Worm (Caenorhabditis elegans) whole organism, L4 larva: ENCODE results near the gene try-5.

Experiments used
- aha-1 ChIP-seq: fragments of 150-350 bp; peaks from one replicate; lab custom pipeline; 2014; ENCODE audit warnings: missing biosample characterization, missing genetic modification characterization
- ama-1 ChIP-seq: fragments of 150-350 bp; optimal IDR thresholded peaks from 2 replicates; lab custom pipeline; 2014; ENCODE audit warnings: inconsistent platforms, mixed read lengths
- ceh-62 ChIP-seq: sonication (generic microtip); optimal IDR thresholded peaks from 2 replicates; lab custom pipeline; 2017; ENCODE audit warnings: missing biosample characterization, missing genetic modification characterization
- dpl-1 ChIP-seq: fragments of 150-350 bp; optimal IDR thresholded peaks from 2 replicates; lab custom pipeline; 2014; ENCODE audit warnings: missing biosample characterization, missing genetic modification reagents, missing genetic modification characterization
- fos-1 ChIP-seq: fragments of 150-350 bp; optimal IDR thresholded peaks from 2 replicates; lab custom pipeline; 2014; ENCODE audit warnings: missing biosample characterization, missing genetic modification characterization
- nhr-10 ChIP-seq: fragments of 150-350 bp; optimal IDR thresholded peaks from 2 replicates; lab custom pipeline; 2014; ENCODE audit warnings: missing biosample characterization, missing genetic modification characterization
- nhr-6 ChIP-seq: fragments of 150-350 bp; optimal IDR thresholded peaks from 2 replicates; lab custom pipeline; 2014; ENCODE audit warnings: missing biosample characterization, missing genetic modification characterization
- set-16 ChIP-seq: fragments of 200-800 bp; sonication (Bioruptor generic); IDR thresholded peaks from 2 replicates; pipeline ENCODE4 v1.3.6; 2022; ENCODE audit warnings: missing genetic modification reagents, missing genetic modification characterization, missing compliant biosample characterization
- snpc-4 ChIP-seq: fragments of 150-350 bp; optimal IDR thresholded peaks from 2 replicates; lab custom pipeline; 2014; ENCODE audit warnings: missing biosample characterization, missing genetic modification characterization
- unc-130 ChIP-seq: sonication (generic microtip); optimal IDR thresholded peaks from 2 replicates; lab custom pipeline; 2016; ENCODE audit warnings: missing genetic modification reagents, missing genetic modification characterization, missing compliant biosample characterization
- unc-62 ChIP-seq, 3 experiments: fragments of 150-350 bp in 1 of 3; sonication (generic microtip); optimal IDR thresholded peaks in 2 of 3; peaks in 1 of 3; 1 replicate in 1 of 3; 2 replicates in 2 of 3; lab custom pipeline; 2014 to 2017; ENCODE audit warnings: missing biosample characterization in 3 of 3, missing genetic modification characterization in 3 of 3, missing genetic modification reagents in 3 of 3, missing genotype in 1 of 3
- ztf-11 ChIP-seq: fragments of 150-350 bp; optimal IDR thresholded peaks from 2 replicates; lab custom pipeline; 2014; ENCODE audit warnings: missing biosample characterization, missing genetic modification characterization

ce11 chrV:9386143-9386542, 39.3 kb downstream of the try-5 start, which contains the start of gene hum-2:
- TF ChIP-seq ama-1 (no peak), ceh-62 (tag; lab: Kevin White, UChicago) (no peak), nhr-6 (tag; lab: Kevin White, UChicago) (no peak), dpl-1 (GFP tag; lab: Kevin White, UChicago) (no peak), ztf-11 (tag; lab: Kevin White, UChicago) (no peak), snpc-4 (tag; lab: Kevin White, UChicago) (no peak), unc-62 (GFP tag; optimal IDR thresholded peaks at IDR 0.05 in 1 of 2; lab: Kevin White, UChicago) (no peak), unc-62 (tag; optimal IDR thresholded peaks at IDR 0.05; lab: Kevin White, UChicago) (no peak), nhr-10 (no peak), unc-130 (GFP tag; lab: Kevin White, UChicago) (no peak), aha-1 (peak; percentile 94), set-16 (GFP tag; lab: Robert Waterston, UW) (no peak), fos-1 (no peak)
